Fruit fly (Drosophila melanogaster): Measurements from ENCODE around the gene CG34175.

Gene CG34175

dm6 chr2L:3366043-3366679 lies 31.7 kb upstream of the CG34175 start (continued):
- peak; percentile 43 for TF ChIP-seq gro (GFP tag; optimal IDR thresholded peaks at IDR 0.05)
- TF ChIP-seq Pdp1 (GFP tag; optimal IDR thresholded peaks at IDR 0.05) = no peak
- TF ChIP-seq zf30C (GFP tag; optimal IDR thresholded peaks at IDR 0.05) = no peak
- no peak for TF ChIP-seq sc (optimal IDR thresholded peaks at IDR 0.05)
- TF ChIP-seq sc (GFP tag; optimal IDR thresholded peaks at IDR 0.05) = no peak
- TF ChIP-seq CG3281 (GFP tag; optimal IDR thresholded peaks at IDR 0.05) = peak; percentile 11
- peak; percentile 64; the same call in 1 of the 2 replicates for TF ChIP-seq rib (GFP tag; IDR thresholded peaks at IDR 0.05)

dm6 chr2L:3368425-3368824 lies 29.4 kb upstream of the CG34175 start:
- no peak for TF ChIP-seq CG10959 (GFP tag; IDR thresholded peaks at IDR 0.05)
- no peak for TF ChIP-seq CG30020 (tag; optimal IDR thresholded peaks at IDR 0.05)
- no peak for TF ChIP-seq CG6175 (GFP tag; IDR thresholded peaks at IDR 0.05)
- no peak for TF ChIP-seq CG30431 (GFP tag; optimal IDR thresholded peaks at IDR 0.05)
- TF ChIP-seq CG11093 (GFP tag; IDR thresholded peaks at IDR 0.05) = no peak
- TF ChIP-seq CG4328 (GFP tag; optimal IDR thresholded peaks at IDR 0.05) = no peak
- no peak for TF ChIP-seq zf30C (GFP tag; optimal IDR thresholded peaks at IDR 0.05)
- TF ChIP-seq CG4730 (GFP tag; IDR thresholded peaks at IDR 0.05) = no peak
- TF ChIP-seq CG7963 (GFP tag; IDR thresholded peaks at IDR 0.05; ENCODE audit: partially characterized antibody) = no peak
- TF ChIP-seq PHDP (tag; optimal IDR thresholded peaks at IDR 0.05) = no peak
- no peak for TF ChIP-seq CG33557 (GFP tag; optimal IDR thresholded peaks at IDR 0.05)
- no peak for TF ChIP-seq CG1832 (GFP tag; optimal IDR thresholded peaks at IDR 0.05)
- TF ChIP-seq scrt (GFP tag; optimal IDR thresholded peaks at IDR 0.05) = no peak
- no peak for TF ChIP-seq dmrt11E (tag; optimal IDR thresholded peaks at IDR 0.05)
- no peak for TF ChIP-seq CkIIα-i1 (GFP tag; IDR thresholded peaks at IDR 0.05)
- TF ChIP-seq Deaf1 (tag; optimal IDR thresholded peaks at IDR 0.05) = no peak

dm6 chr2L:3369083-3369653 lies 28.7 kb upstream of the CG34175 start:
- TF ChIP-seq CG8290 (GFP tag; optimal IDR thresholded peaks at IDR 0.05) (no peak), CG8290 (tag; optimal IDR thresholded peaks at IDR 0.05) (no peak), CG10209 (GFP tag; optimal IDR thresholded peaks at IDR 0.05) (no peak), CG6654 (GFP tag; optimal IDR thresholded peaks at IDR 0.05) (no peak), hkb (optimal IDR thresholded peaks at IDR 0.05) (no peak), hkb (GFP tag; IDR thresholded peaks at IDR 0.05) (0 out of 2 replicates have a peak, but pooled peaks have one; percentile 20), CG12299 (tag; optimal IDR thresholded peaks at IDR 0.05) (no peak), Ptx1 (GFP tag; IDR thresholded peaks at IDR 0.05) (no peak), GATAe (GFP tag; conservative IDR thresholded peaks at IDR 0.05) (peak; percentile 92), CG32532 (GFP tag; IDR thresholded peaks at IDR 0.05) (peak; percentile 11; the same call in 1 of the 2 replicates), CG8478 (optimal IDR thresholded peaks at IDR 0.05) (no peak), ab (GFP tag; optimal IDR thresholded peaks at IDR 0.05) (no peak), Fer1 (GFP tag; optimal IDR thresholded peaks at IDR 0.05) (peak; percentile 4), CG6683 (GFP tag; optimal IDR thresholded peaks at IDR 0.05) (no peak), Dip3 (GFP tag; optimal IDR thresholded peaks at IDR 0.05) (no peak), sd (tag; optimal IDR thresholded peaks at IDR 0.05) (peak; percentile 69), Sry-δ (GFP tag; optimal IDR thresholded peaks at IDR 0.05) (no peak), Hmr (GFP tag; optimal IDR thresholded peaks at IDR 0.05) (peak; percentile 26), lab (GFP tag; optimal IDR thresholded peaks at IDR 0.05) (peak; percentile 34), Side (GFP tag; optimal IDR thresholded peaks at IDR 0.05) (no peak), rib (GFP tag; IDR thresholded peaks at IDR 0.05) (0 out of 2 replicates have a peak, but pooled peaks have one; percentile 33), CG12391 (tag; optimal IDR thresholded peaks at IDR 0.05) (no peak), CG17328 (GFP tag; IDR thresholded peaks at IDR 0.05) (no peak), MESR4 (GFP tag; optimal IDR thresholded peaks at IDR 0.05) (no peak), cg (GFP tag; optimal IDR thresholded peaks at IDR 0.05) (peak; percentile 45), HLHmδ (GFP tag; optimal IDR thresholded peaks at IDR 0.05) (no peak), CG13296 (GFP tag; optimal IDR thresholded peaks at IDR 0.05) (no peak)
